Worm (Caenorhabditis elegans) whole organism, L4 larva: ENCODE measurements around the gene ptr-19.

Experiments used
- F26F4.8 ChIP-seq: fragments of 200-800 bp; sonication (Bioruptor generic); conservative IDR thresholded peaks from 2 replicates; pipeline ENCODE4 v1.3.6; 2022; ENCODE audit warnings: missing genetic modification characterization, missing compliant biosample characterization
- F37D6.2 ChIP-seq: sonication (generic microtip); optimal IDR thresholded peaks from 2 replicates; lab custom pipeline; 2016; ENCODE audit warnings: mild to moderate bottlenecking, missing genetic modification characterization, missing compliant biosample characterization
- F44E2.7 ChIP-seq: fragments of 200-800 bp; sonication (Bioruptor generic); IDR thresholded peaks from 2 replicates; pipeline ENCODE4 v2.1.2; 2022; ENCODE audit warnings: missing genetic modification characterization, missing compliant biosample characterization
- F49E8.2 ChIP-seq: sonication (generic microtip); optimal IDR thresholded peaks from 2 replicates; lab custom pipeline; 2016; ENCODE audit warnings: missing compliant biosample characterization, mild to moderate bottlenecking, missing genetic modification characterization, borderline replicate concordance
- Y105C5A.15 ChIP-seq: fragments of 200-800 bp; sonication (Bioruptor generic); IDR thresholded peaks from 2 replicates; pipeline ENCODE4 v1.3.6; 2022; ENCODE audit warnings: missing genetic modification characterization, missing compliant biosample characterization
- Y75B8A.6 ChIP-seq: fragments of 200-800 bp; sonication (Bioruptor generic); IDR thresholded peaks from 2 replicates; pipeline ENCODE4 v1.3.6; 2022; ENCODE audit warnings: missing genetic modification reagents, missing genetic modification characterization, missing compliant biosample characterization
- aha-1 ChIP-seq: fragments of 150-350 bp; peaks from one replicate; lab custom pipeline; 2014; ENCODE audit warnings: missing biosample characterization, missing genetic modification characterization
- aly-2 ChIP-seq: sonication (generic microtip); optimal IDR thresholded peaks from 2 replicates; lab custom pipeline; 2018; ENCODE audit warnings: missing biosample characterization, missing genetic modification characterization
- ama-1 ChIP-seq: fragments of 150-350 bp; optimal IDR thresholded peaks from 2 replicates; lab custom pipeline; 2014; ENCODE audit warnings: inconsistent platforms, mixed read lengths
- attf-4 ChIP-seq: sonication (generic microtip); optimal IDR thresholded peaks from 3 replicates; lab custom pipeline; 2017; ENCODE audit warnings: missing biosample characterization, missing genetic modification characterization
- ceh-82 ChIP-seq: sonication (generic microtip); optimal IDR thresholded peaks from 2 replicates; lab custom pipeline; 2017; ENCODE audit warnings: missing biosample characterization, missing genetic modification characterization
- daf-12 ChIP-seq: fragments of 150-350 bp; optimal IDR thresholded peaks from 2 replicates; lab custom pipeline; 2014; ENCODE audit warnings: missing biosample characterization, missing genetic modification reagents, missing genetic modification characterization
- dmd-8 ChIP-seq: fragments of 200-800 bp; sonication (Bioruptor generic); IDR thresholded peaks from 2 replicates; pipeline ENCODE4 v1.3.6; 2022; ENCODE audit warnings: missing genetic modification characterization, missing compliant biosample characterization
- dmd-9 ChIP-seq: fragments of 200-800 bp; sonication (Bioruptor generic); IDR thresholded peaks from 2 replicates; pipeline ENCODE4 v1.3.6; 2022; ENCODE audit warnings: missing genetic modification reagents, missing genetic modification characterization, missing compliant biosample characterization
- duxl-1 ChIP-seq: sonication (generic microtip); optimal IDR thresholded peaks from 2 replicates; lab custom pipeline; 2016; ENCODE audit warnings: mild to moderate bottlenecking, missing genetic modification characterization, moderate library complexity, missing compliant biosample characterization; ENCODE audit not compliant: poor library complexity
- fkh-10 ChIP-seq: fragments of 150-350 bp; optimal IDR thresholded peaks from 2 replicates; lab custom pipeline; 2014; ENCODE audit warnings: missing biosample characterization, missing genetic modification reagents, missing genetic modification characterization
- fos-1 ChIP-seq: fragments of 150-350 bp; optimal IDR thresholded peaks from 2 replicates; lab custom pipeline; 2014; ENCODE audit warnings: missing biosample characterization, missing genetic modification characterization
- lim-7 ChIP-seq: fragments of 200-800 bp; sonication (Bioruptor generic); IDR thresholded peaks from 2 replicates; pipeline ENCODE4 v1.3.6; 2022; ENCODE audit warnings: missing genetic modification characterization, missing compliant biosample characterization
- lin-38 ChIP-seq: fragments of 200-800 bp; sonication (Bioruptor generic); IDR thresholded peaks from 2 replicates; pipeline ENCODE4 v1.3.6; 2022; ENCODE audit warnings: missing genetic modification reagents, missing genetic modification characterization, missing compliant biosample characterization
- lsy-2 ChIP-seq, 2 experiments: fragments of 150-350 bp in 1 of 2; sonication (generic microtip) in 1 of 2; optimal IDR thresholded peaks; 2 replicates each; lab custom pipeline; 2014 to 2017; ENCODE audit warnings: missing biosample characterization in 2 of 2, missing genetic modification characterization in 2 of 2
- madf-5 ChIP-seq, 2 experiments: fragments of 200-800 bp; sonication (Bioruptor generic); IDR thresholded peaks; 2 replicates each; pipeline ENCODE4 v1.3.6; 2022; ENCODE audit warnings: missing compliant biosample characterization in 2 of 2, missing genetic modification characterization in 2 of 2
- madf-9 ChIP-seq: fragments of 200-800 bp; sonication (Bioruptor generic); conservative IDR thresholded peaks from 2 replicates; pipeline ENCODE4 v1.3.6; 2022; ENCODE audit warnings: missing genetic modification reagents, missing genetic modification characterization, missing compliant biosample characterization
- mdt-29 ChIP-seq: fragments of 200-800 bp; sonication (Bioruptor generic); IDR thresholded peaks from 2 replicates; pipeline ENCODE4 v1.3.6; 2022; ENCODE audit warnings: missing genetic modification reagents, missing genetic modification characterization, missing compliant biosample characterization
- mes-2 ChIP-seq: sonication (generic microtip); optimal IDR thresholded peaks from 2 replicates; lab custom pipeline; 2016; ENCODE audit warnings: missing genotype, mild to moderate bottlenecking, missing genetic modification characterization, missing compliant biosample characterization; ENCODE audit not compliant: poor library complexity, severe bottlenecking
- mxl-2 ChIP-seq: fragments of 200-800 bp; sonication (Bioruptor generic); conservative IDR thresholded peaks from 2 replicates; pipeline ENCODE4 v1.3.6; 2022; ENCODE audit warnings: missing genetic modification reagents, missing genetic modification characterization, missing compliant biosample characterization
- mxl-3 ChIP-seq: fragments of 200-800 bp; sonication (Bioruptor generic); optimal IDR thresholded peaks from 2 replicates; lab custom pipeline; 2018; ENCODE audit warnings: mild to moderate bottlenecking, missing genetic modification characterization, missing compliant biosample characterization
- nhr-25 ChIP-seq: sonication (generic microtip); optimal IDR thresholded peaks from 2 replicates; lab custom pipeline; 2017; ENCODE audit warnings: missing genetic modification characterization, mild to moderate bottlenecking, missing compliant biosample characterization, antibody characterized with exemption, moderate library complexity, borderline replicate concordance; ENCODE audit not compliant: insufficient read depth
- nhr-42 ChIP-seq: fragments of 200-800 bp; sonication (Bioruptor generic); IDR thresholded peaks from 2 replicates; pipeline ENCODE4 v1.3.6; 2022; ENCODE audit warnings: missing genetic modification characterization, missing compliant biosample characterization
- nhr-48 ChIP-seq: sonication (generic microtip); optimal IDR thresholded peaks from 2 replicates; lab custom pipeline; 2016; ENCODE audit warnings: mild to moderate bottlenecking, missing genetic modification characterization, missing compliant biosample characterization
- nhr-6 ChIP-seq: fragments of 150-350 bp; optimal IDR thresholded peaks from 2 replicates; lab custom pipeline; 2014; ENCODE audit warnings: missing biosample characterization, missing genetic modification characterization
- nhr-76 ChIP-seq: fragments of 150-350 bp; optimal IDR thresholded peaks from 2 replicates; lab custom pipeline; 2014; ENCODE audit warnings: missing biosample characterization, missing genetic modification characterization
- pha-4 ChIP-seq, 2 experiments: fragments of 150-350 bp in 1 of 2; fragments of 200-800 bp in 1 of 2; sonication (Bioruptor generic) in 1 of 2; IDR thresholded peaks in 1 of 2; optimal IDR thresholded peaks in 1 of 2; 2 replicates each; pipeline versions ENCODE4 v1.3.6 to Lab custom; 2014 to 2022; ENCODE audit warnings: missing genetic modification characterization in 2 of 2, missing genetic modification reagents in 2 of 2, missing biosample characterization in 1 of 2, missing compliant biosample characterization in 1 of 2
- saeg-2 ChIP-seq: fragments of 200-800 bp; sonication (Bioruptor generic); IDR thresholded peaks from 2 replicates; pipeline ENCODE4 v1.3.6; 2022; ENCODE audit warnings: missing genetic modification reagents, missing genetic modification characterization, missing compliant biosample characterization
- set-16 ChIP-seq: fragments of 200-800 bp; sonication (Bioruptor generic); IDR thresholded peaks from 2 replicates; pipeline ENCODE4 v1.3.6; 2022; ENCODE audit warnings: missing genetic modification reagents, missing genetic modification characterization, missing compliant biosample characterization
- spr-3 ChIP-seq: fragments of 200-800 bp; sonication (Bioruptor generic); optimal IDR thresholded peaks from 2 replicates; lab custom pipeline; 2018; ENCODE audit warnings: mild to moderate bottlenecking, missing genetic modification characterization, missing compliant biosample characterization
- unc-62 ChIP-seq, 3 experiments: fragments of 150-350 bp in 1 of 3; sonication (generic microtip); optimal IDR thresholded peaks in 2 of 3; peaks in 1 of 3; 1 replicate in 1 of 3; 2 replicates in 2 of 3; lab custom pipeline; 2014 to 2017; ENCODE audit warnings: missing biosample characterization in 3 of 3, missing genetic modification characterization in 3 of 3, missing genetic modification reagents in 3 of 3, missing genotype in 1 of 3
- vab-7 ChIP-seq: fragments of 200-800 bp; sonication (Bioruptor generic); IDR thresholded peaks from 2 replicates; pipeline ENCODE4 v1.3.6; 2022; ENCODE audit warnings: missing genetic modification reagents, missing genetic modification characterization, missing compliant biosample characterization
- zfp-3 ChIP-seq: fragments of 200-800 bp; sonication (Bioruptor generic); conservative IDR thresholded peaks from 2 replicates; pipeline ENCODE4 v1.3.6; 2022; ENCODE audit warnings: missing genetic modification reagents, missing genetic modification characterization, missing compliant biosample characterization
- ztf-11 ChIP-seq: fragments of 150-350 bp; optimal IDR thresholded peaks from 2 replicates; lab custom pipeline; 2014; ENCODE audit warnings: missing biosample characterization, missing genetic modification characterization

Gene ptr-19

ce11 chrIII:10739902-10740301, 41.8 kb upstream of the ptr-19 start (continued):
- TF ChIP-seq mxl-3 (GFP tag; lab: Kevin White, UChicago), result peak; percentile 12
- no peak for TF ChIP-seq Y105C5A.15 (GFP tag; lab: Robert Waterston, UW)
- no peak for TF ChIP-seq attf-4
- 0 out of 2 replicates have a peak, but pooled peaks have one; percentile 49 for TF ChIP-seq zfp-3 (GFP tag; lab: Robert Waterston, UW)

ce11 chrIII:10740518-10740917, 41.1 kb upstream of the ptr-19 start, which contains the start of gene K01G5.8:
TSS of gene K01G5.8 (minus strand) at chrIII:10740772.
- no peak for TF ChIP-seq mxl-2 (GFP tag; lab: Robert Waterston, UW)
- no peak for TF ChIP-seq saeg-2 (GFP tag; lab: Robert Waterston, UW)
- TF ChIP-seq dmd-8 (GFP tag; lab: Robert Waterston, UW), result no peak
- no peak for TF ChIP-seq nhr-76 (tag; lab: Kevin White, UChicago)
- TF ChIP-seq ceh-82 (tag; lab: Kevin White, UChicago), result no peak
- TF ChIP-seq F44E2.7 (GFP tag; lab: Robert Waterston, UW), result no peak
- no peak for TF ChIP-seq F37D6.2 (tag; lab: Kevin White, UChicago)
- TF ChIP-seq fkh-10, result no peak
- no peak for TF ChIP-seq set-16 (GFP tag; lab: Robert Waterston, UW)
- 0 out of 2 replicates have a peak, but pooled peaks have one; percentile 5 for TF ChIP-seq lim-7 (GFP tag; lab: Robert Waterston, UW)
- no peak for TF ChIP-seq nhr-48 (tag; lab: Kevin White, UChicago)
- no peak for TF ChIP-seq fos-1 (tag; lab: Kevin White, UChicago)
- no peak for TF ChIP-seq mes-2 (tag; lab: Kevin White, UChicago)
- TF ChIP-seq aly-2 (tag; lab: Kevin White, UChicago), result no peak
- TF ChIP-seq nhr-42 (GFP tag; lab: Robert Waterston, UW), result 0 out of 2 replicates have a peak, but pooled peaks have one; percentile 48
- TF ChIP-seq nhr-6 (tag; lab: Kevin White, UChicago), result no peak
- TF ChIP-seq madf-5 (GFP tag; IDR thresholded peaks at IDR 0.05; lab: Robert Waterston, UW), result no peak
- peak; percentile 41 for TF ChIP-seq ama-1 (lab: Kevin White, UChicago)
- no peak for TF ChIP-seq ztf-11 (tag; lab: Kevin White, UChicago)
- no peak for TF ChIP-seq madf-9 (GFP tag; lab: Robert Waterston, UW)
- TF ChIP-seq vab-7, result no peak
- no peak for TF ChIP-seq Y105C5A.15 (GFP tag; lab: Robert Waterston, UW)
- no peak for TF ChIP-seq dmd-9
- TF ChIP-seq lsy-2 (tag; optimal IDR thresholded peaks at IDR 0.05; lab: Kevin White, UChicago), result no peak
- TF ChIP-seq nhr-25 (tag; lab: Kevin White, UChicago), result no peak
- peak; percentile 63 for TF ChIP-seq lin-38 (GFP tag; lab: Robert Waterston, UW)
- TF ChIP-seq aha-1 (tag; lab: Kevin White, UChicago), result no peak
- TF ChIP-seq unc-62 (GFP tag; optimal IDR thresholded peaks at IDR 0.05 in 1 of 2; lab: Kevin White, UChicago), result no peak
- TF ChIP-seq unc-62 (tag; optimal IDR thresholded peaks at IDR 0.05; lab: Kevin White, UChicago), result no peak
- no peak for TF ChIP-seq duxl-1 (tag; lab: Kevin White, UChicago)
- peak; percentile 8 for TF ChIP-seq F49E8.2 (tag; lab: Kevin White, UChicago)
- 0 out of 2 replicates have a peak, but pooled peaks have one; percentile 39 for TF ChIP-seq Y75B8A.6 (GFP tag; lab: Robert Waterston, UW)
- TF ChIP-seq spr-3 (GFP tag; lab: Kevin White, UChicago), result no peak
- 0 out of 2 replicates have a peak, but pooled peaks have one; percentile 12 for TF ChIP-seq pha-4 (GFP tag; IDR thresholded peaks at IDR 0.05; lab: Robert Waterston, UW)
- TF ChIP-seq pha-4 (tag; optimal IDR thresholded peaks at IDR 0.05; lab: Kevin White, UChicago), result no peak
- no peak for TF ChIP-seq daf-12 (tag; lab: Kevin White, UChicago)
- TF ChIP-seq F26F4.8 (GFP tag; lab: Robert Waterston, UW), result no peak
- TF ChIP-seq mdt-29 (GFP tag; lab: Robert Waterston, UW), result no peak
